Worm (Caenorhabditis elegans): Measurements from ENCODE around the gene unc-22.

DNA sequence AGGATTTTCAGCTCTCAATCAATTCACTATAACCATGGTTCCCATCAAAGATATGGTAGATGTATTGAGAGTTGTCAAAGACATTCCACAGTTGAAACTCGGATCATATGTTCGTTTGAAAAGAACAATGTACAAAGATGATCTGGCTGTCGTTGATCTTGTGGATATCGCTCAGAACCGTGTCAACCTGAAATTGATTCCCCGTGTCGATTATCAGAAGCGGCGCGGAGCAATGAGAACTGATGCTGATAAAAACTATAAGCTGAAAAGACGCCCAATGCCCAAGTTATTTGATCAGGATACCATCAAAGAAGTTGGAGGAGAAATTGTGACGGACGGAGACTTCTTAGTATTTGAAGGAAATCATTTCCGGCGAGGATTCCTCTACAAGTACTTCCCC, 41.7 kb upstream of the unc-22 start:
- no peak for TF ChIP-seq elt-1 (tag; optimal IDR thresholded peaks at IDR 0.05)
- no peak for TF ChIP-seq mdl-1 (tag; optimal IDR thresholded peaks at IDR 0.05)
- no peak for TF ChIP-seq aly-2 (tag; optimal IDR thresholded peaks at IDR 0.05)
- no peak for TF ChIP-seq nhr-12 (tag; optimal IDR thresholded peaks at IDR 0.05)
- no peak for TF ChIP-seq ceh-82 (tag; optimal IDR thresholded peaks at IDR 0.05)
- TF ChIP-seq ceh-9 (tag; optimal IDR thresholded peaks at IDR 0.05): no peak
